Worm (Caenorhabditis elegans) whole organism, midembryonic: ENCODE data around the gene C14B1.2.

Experiments used
- flt-1 ChIP-seq: fragments of 200-800 bp; sonication (Bioruptor generic); IDR thresholded peaks from 2 replicates; pipeline ENCODE4 v1.3.6; 2022; ENCODE audit warnings: missing genetic modification characterization, missing compliant biosample characterization
- klf-2 ChIP-seq: fragments of 200-800 bp; sonication (Bioruptor generic); conservative IDR thresholded peaks from 2 replicates; pipeline ENCODE4 v1.3.6; 2022; ENCODE audit warnings: missing genetic modification reagents, missing genetic modification characterization, missing compliant biosample characterization
- ref-1 ChIP-seq: fragments of 200-800 bp; sonication (Bioruptor generic); conservative IDR thresholded peaks from 2 replicates; pipeline ENCODE4 v1.3.6; 2022; ENCODE audit warnings: missing genetic modification reagents, missing genetic modification characterization, missing compliant biosample characterization

- TF ChIP-seq klf-2 (GFP tag; lab: Robert Waterston, UW), result no peak
- no peak for TF ChIP-seq ref-1 (GFP tag; lab: Robert Waterston, UW)
- no peak for TF ChIP-seq flt-1 (GFP tag; lab: Robert Waterston, UW)
Measured at ce11 chrIII:3742090-3742489, 40.0 kb downstream of the C14B1.2 start.
